Fruit fly (Drosophila melanogaster) whole organism, embryonic: ENCODE data around the gene CG43095.

Experiments
- Awh ChIP-seq: fragments of 200-800 bp; sonication (Bioruptor generic); IDR thresholded peaks from 2 replicates; pipeline ENCODE4, ENCODE4 v1.3.6; 2022; ENCODE audit warnings: missing biosample characterization, missing genetic modification characterization
- Bgb ChIP-seq: fragments of 200-800 bp; sonication (Bioruptor generic); IDR thresholded peaks from 2 replicates; pipeline ENCODE4 v1.3.6; 2022; ENCODE audit warnings: missing biosample characterization, missing genetic modification characterization; ENCODE audit not compliant: partially characterized antibody
- CG11398 ChIP-seq: fragments of 200-800 bp; sonication (Bioruptor generic); optimal IDR thresholded peaks from 2 replicates; lab custom pipeline; 2016; ENCODE audit warnings: missing biosample characterization, missing genetic modification characterization
- CG1233 ChIP-seq: fragments of 200-800 bp; sonication (Bioruptor generic); optimal IDR thresholded peaks from 4 replicates; lab custom pipeline; 2018; ENCODE audit warnings: missing biosample characterization, mild to moderate bottlenecking, missing genetic modification characterization
- CG13624 ChIP-seq: fragments of 200-800 bp; sonication (Bioruptor generic); optimal IDR thresholded peaks from 2 replicates; lab custom pipeline; 2016; ENCODE audit warnings: missing biosample characterization, missing genetic modification characterization
- CG14667 ChIP-seq: fragments of 200-800 bp; sonication (Bioruptor generic); IDR thresholded peaks from 2 replicates; pipeline ENCODE4 v1.3.6; 2022; ENCODE audit warnings: missing biosample characterization, missing genetic modification characterization
- CG15011 ChIP-seq: fragments of 200-800 bp; sonication (Bioruptor generic); optimal IDR thresholded peaks from 3 replicates; lab custom pipeline; 2018; ENCODE audit warnings: missing biosample characterization, mild to moderate bottlenecking, missing genetic modification characterization
- CG15073 ChIP-seq: fragments of 200-800 bp; sonication (Bioruptor generic); optimal IDR thresholded peaks from 2 replicates; lab custom pipeline; 2016; ENCODE audit warnings: missing biosample characterization, missing genetic modification characterization
- CG17568 ChIP-seq: fragments of 200-800 bp; sonication (Bioruptor generic); optimal IDR thresholded peaks from 2 replicates; lab custom pipeline; 2018; ENCODE audit warnings: missing biosample characterization, mild to moderate bottlenecking, missing genetic modification characterization, moderate library complexity
- CG2129 ChIP-seq: fragments of 200-800 bp; sonication (Bioruptor generic); IDR thresholded peaks from 2 replicates; pipeline ENCODE4 v1.3.6; 2022; ENCODE audit warnings: missing biosample characterization, missing genetic modification characterization; ENCODE audit not compliant: partially characterized antibody
- CG2678 ChIP-seq: fragments of 200-800 bp; sonication (Bioruptor generic); optimal IDR thresholded peaks from 3 replicates; lab custom pipeline; 2019; ENCODE audit warnings: missing biosample characterization, mild to moderate bottlenecking, missing genetic modification characterization, moderate library complexity
- CG3065 ChIP-seq: fragments of 200-800 bp; sonication (Bioruptor generic); optimal IDR thresholded peaks from 2 replicates; lab custom pipeline; 2016; ENCODE audit warnings: missing biosample characterization, missing genetic modification characterization
- CG4404 ChIP-seq: fragments of 200-800 bp; sonication (Bioruptor generic); IDR thresholded peaks from 2 replicates; pipeline ENCODE4 v1.3.6; 2022; ENCODE audit warnings: missing biosample characterization, missing genetic modification characterization
- CG4424 ChIP-seq: fragments of 200-800 bp; sonication (Bioruptor generic); optimal IDR thresholded peaks from 3 replicates; lab custom pipeline; 2016; ENCODE audit warnings: missing biosample characterization, missing genetic modification characterization
- CG4707 ChIP-seq: fragments of 200-800 bp; sonication (Bioruptor generic); optimal IDR thresholded peaks from 2 replicates; lab custom pipeline; 2018; ENCODE audit warnings: missing biosample characterization, mild to moderate bottlenecking, missing genetic modification characterization, moderate library complexity
- CG7839 ChIP-seq: fragments of 200-800 bp; sonication (Bioruptor generic); optimal IDR thresholded peaks from 3 replicates; lab custom pipeline; 2018; ENCODE audit warnings: missing biosample characterization, mild to moderate bottlenecking, missing genetic modification characterization, moderate library complexity
- D19B ChIP-seq: fragments of 200-800 bp; sonication (Bioruptor generic); optimal IDR thresholded peaks from 2 replicates; lab custom pipeline; 2017; ENCODE audit warnings: missing biosample characterization, mild to moderate bottlenecking, missing genetic modification characterization
- Dbx ChIP-seq: fragments of 200-800 bp; sonication (Bioruptor generic); IDR thresholded peaks from 3 replicates; pipeline ENCODE4 v1.3.6; 2022; ENCODE audit warnings: missing biosample characterization, missing genetic modification characterization
- Hsf ChIP-seq: fragments of 200-800 bp; sonication (Bioruptor generic); optimal IDR thresholded peaks from 3 replicates; lab custom pipeline; 2016; ENCODE audit warnings: missing biosample characterization, missing genetic modification characterization
- Jarid2 ChIP-seq: fragments of 200-800 bp; sonication (Bioruptor generic); optimal IDR thresholded peaks from 3 replicates; lab custom pipeline; 2017; ENCODE audit warnings: mild to moderate bottlenecking, missing biosample characterization, missing genetic modification reagents, missing genetic modification characterization
- MESR4 ChIP-seq: fragments of 200-800 bp; sonication (Bioruptor generic); optimal IDR thresholded peaks from 2 replicates; lab custom pipeline; 2018; ENCODE audit warnings: missing biosample characterization, mild to moderate bottlenecking, missing genetic modification characterization, moderate library complexity
- Mrtf ChIP-seq: fragments of 200-800 bp; sonication (Bioruptor generic); IDR thresholded peaks from 3 replicates; pipeline ENCODE4 v1.3.6; 2022; ENCODE audit warnings: missing biosample characterization, missing genetic modification characterization
- Nf-YA ChIP-seq: fragments of 200-800 bp; sonication (Bioruptor generic); IDR thresholded peaks from 2 replicates; pipeline ENCODE4 v1.3.6; 2022; ENCODE audit warnings: missing biosample characterization, missing genetic modification characterization
- Rx ChIP-seq: fragments of 200-800 bp; sonication (Bioruptor generic); IDR thresholded peaks from 2 replicates; pipeline ENCODE4 v1.3.6; 2022; ENCODE audit warnings: missing biosample characterization, missing genetic modification characterization
- Trl ChIP-seq, 3 experiments: fragments of >200 bp in 2 of 3; fragments of 200-800 bp in 1 of 3; sonication (Bioruptor generic) in 1 of 3; optimal IDR thresholded peaks; 2 replicates in 1 of 3; 3 replicates in 2 of 3; lab custom pipeline; 2016 to 2017; ENCODE audit warnings: missing biosample characterization in 1 of 3, missing genetic modification characterization in 1 of 3
- abd-A ChIP-seq: fragments of 200-800 bp; sonication (Bioruptor generic); optimal IDR thresholded peaks from 3 replicates; lab custom pipeline; 2019; ENCODE audit warnings: missing biosample characterization, mild to moderate bottlenecking, missing genetic modification characterization, moderate library complexity
- aop ChIP-seq: fragments of 200-800 bp; sonication (Bioruptor generic); IDR thresholded peaks from 2 replicates; pipeline ENCODE4 v1.3.6; 2022; ENCODE audit warnings: missing biosample characterization, missing genetic modification characterization
- ara ChIP-seq: fragments of 200-800 bp; sonication (Bioruptor generic); IDR thresholded peaks from 2 replicates; pipeline ENCODE4 v1.3.6; 2022; ENCODE audit warnings: missing biosample characterization, missing genetic modification characterization
- bbx ChIP-seq: fragments of 200-800 bp; sonication (Bioruptor generic); IDR thresholded peaks from 2 replicates; pipeline ENCODE4 v1.3.6; 2022; ENCODE audit warnings: missing biosample characterization, missing genetic modification characterization; ENCODE audit not compliant: partially characterized antibody
- chif ChIP-seq, 2 experiments: fragments of 200-800 bp; sonication (Bioruptor generic); optimal IDR thresholded peaks; 3 replicates each; lab custom pipeline; 2016; ENCODE audit warnings: missing biosample characterization in 2 of 2, missing genetic modification characterization in 2 of 2
- dmrt99B ChIP-seq: fragments of 200-800 bp; sonication (Bioruptor generic); optimal IDR thresholded peaks from 2 replicates; lab custom pipeline; 2018; ENCODE audit warnings: missing biosample characterization, mild to moderate bottlenecking, missing genetic modification characterization, moderate library complexity
- dpn ChIP-seq, 2 experiments: fragments of 200-800 bp; sonication (Bioruptor generic); optimal IDR thresholded peaks; 3 replicates each; lab custom pipeline; 2016; ENCODE audit warnings: missing biosample characterization in 2 of 2, missing genetic modification characterization in 2 of 2
- gcm2 ChIP-seq: fragments of 200-800 bp; sonication (Bioruptor generic); optimal IDR thresholded peaks from 2 replicates; lab custom pipeline; 2016; ENCODE audit warnings: missing biosample characterization, missing genetic modification characterization
- grau ChIP-seq: fragments of 200-800 bp; optimal IDR thresholded peaks from 3 replicates; lab custom pipeline; 2019; ENCODE audit warnings: missing biosample characterization, mild to moderate bottlenecking, missing genetic modification characterization, moderate library complexity
- her ChIP-seq: fragments of 200-800 bp; sonication (Bioruptor generic); optimal IDR thresholded peaks from 2 replicates; lab custom pipeline; 2016; ENCODE audit warnings: missing biosample characterization, missing genetic modification characterization
- ind ChIP-seq: fragments of 200-800 bp; sonication (Bioruptor generic); optimal IDR thresholded peaks from 3 replicates; lab custom pipeline; 2016; ENCODE audit warnings: missing biosample characterization, missing genetic modification characterization
- inv ChIP-seq: fragments of 200-800 bp; sonication (Bioruptor generic); IDR thresholded peaks from 2 replicates; pipeline ENCODE4 v1.3.6; 2022; ENCODE audit warnings: missing biosample characterization, missing genetic modification characterization; ENCODE audit not compliant: partially characterized antibody
- kni ChIP-seq: fragments of 200-800 bp; sonication (Bioruptor generic); optimal IDR thresholded peaks from 3 replicates; lab custom pipeline; 2017; ENCODE audit warnings: mild to moderate bottlenecking, missing biosample characterization, missing genetic modification reagents, missing genetic modification characterization
- psq ChIP-seq: fragments of 200-800 bp; sonication (Bioruptor generic); optimal IDR thresholded peaks from 2 replicates; lab custom pipeline; 2017; ENCODE audit warnings: missing biosample characterization, missing genetic modification characterization
- ro ChIP-seq: fragments of 200-800 bp; sonication (Bioruptor generic); IDR thresholded peaks from 2 replicates; pipeline ENCODE4 v1.3.6; 2022; ENCODE audit warnings: missing biosample characterization, missing genetic modification characterization
- salm ChIP-seq: fragments of 200-800 bp; sonication (Bioruptor generic); optimal IDR thresholded peaks from 2 replicates; lab custom pipeline; 2018; ENCODE audit warnings: missing biosample characterization, mild to moderate bottlenecking, missing genetic modification characterization
- scrt ChIP-seq: fragments of 200-800 bp; sonication (Bioruptor generic); optimal IDR thresholded peaks from 2 replicates; lab custom pipeline; 2018; ENCODE audit warnings: missing biosample characterization, mild to moderate bottlenecking, missing genetic modification characterization, moderate library complexity
- seq ChIP-seq: fragments of 200-800 bp; sonication (Bioruptor generic); IDR thresholded peaks from 2 replicates; pipeline ENCODE4 v1.3.6; 2022; ENCODE audit warnings: missing biosample characterization, missing genetic modification characterization
- slou ChIP-seq: fragments of 200-800 bp; sonication (Bioruptor generic); optimal IDR thresholded peaks from 3 replicates; lab custom pipeline; 2016; ENCODE audit warnings: missing biosample characterization, missing genetic modification characterization
- stc ChIP-seq: fragments of 200-800 bp; sonication (Bioruptor generic); IDR thresholded peaks from 2 replicates; pipeline ENCODE4 v1.3.6; 2022; ENCODE audit warnings: missing biosample characterization, missing genetic modification characterization
- tio ChIP-seq: fragments of 200-800 bp; sonication (Bioruptor generic); optimal IDR thresholded peaks from 2 replicates; lab custom pipeline; 2017; ENCODE audit warnings: missing biosample characterization, missing genetic modification characterization, inconsistent platforms
- tna ChIP-seq: fragments of 200-800 bp; sonication (Bioruptor generic); IDR thresholded peaks from 2 replicates; pipeline ENCODE4 v1.3.6; 2022; ENCODE audit warnings: missing biosample characterization, missing genetic modification characterization; ENCODE audit not compliant: partially characterized antibody
- tup ChIP-seq: fragments of 200-800 bp; sonication (Bioruptor generic); optimal IDR thresholded peaks from 2 replicates; lab custom pipeline; 2016; ENCODE audit warnings: missing biosample characterization, mild to moderate bottlenecking, missing genetic modification characterization, moderate library complexity
- tx ChIP-seq: fragments of 200-800 bp; sonication (Bioruptor generic); optimal IDR thresholded peaks from 2 replicates; lab custom pipeline; 2016; ENCODE audit warnings: missing biosample characterization, missing genetic modification characterization
- unc-4 ChIP-seq: fragments of 200-800 bp; sonication (Bioruptor generic); IDR thresholded peaks from 2 replicates; pipeline ENCODE4 v1.3.6; 2022; ENCODE audit warnings: missing biosample characterization, missing genetic modification characterization; ENCODE audit not compliant: partially characterized antibody
- zen2 ChIP-seq: fragments of 200-800 bp; sonication (Bioruptor generic); IDR thresholded peaks from 3 replicates; pipeline ENCODE4 v1.3.6; 2022; ENCODE audit warnings: missing biosample characterization, missing genetic modification characterization; ENCODE audit not compliant: partially characterized antibody

The CG43095 gene

DNA sequence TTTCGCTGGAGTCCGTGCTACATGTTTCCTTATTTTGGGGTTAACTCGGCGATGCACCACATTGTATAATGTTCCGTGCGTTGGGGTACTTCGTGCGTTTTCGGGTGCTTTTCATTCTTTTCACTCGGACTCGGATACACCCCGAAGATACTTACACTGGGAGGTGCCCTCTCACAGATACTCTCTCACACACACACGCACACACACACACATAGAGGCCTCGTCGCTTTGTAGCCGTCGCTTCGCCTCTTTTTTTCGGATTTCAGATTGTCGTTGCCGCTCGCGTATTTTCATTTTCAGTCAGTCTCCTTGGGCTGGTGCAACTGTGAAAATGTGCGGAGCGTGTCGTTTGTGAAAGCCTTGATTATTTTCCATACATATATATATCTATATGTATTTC lies 9.8 kb upstream of the CG43095 start (continued):
- TF ChIP-seq kni (GFP tag; lab: Kevin White, UChicago) (no peak), CG13624 (GFP tag; lab: Kevin White, UChicago) (no peak), dmrt99B (tag; lab: Kevin White, UChicago) (no peak), unc-4 (GFP tag; lab: Robert Waterston, UW) (no peak), chif (GFP tag; optimal IDR thresholded peaks at IDR 0.05; lab: Kevin White, UChicago) (no peak), CG3065 (no peak), ind (GFP tag; lab: Kevin White, UChicago) (no peak), salm (tag; lab: Kevin White, UChicago) (no peak), aop (GFP tag; lab: Robert Waterston, UW) (no peak), abd-A (tag; lab: Kevin White, UChicago) (no peak), MESR4 (no peak), stc (GFP tag; lab: Robert Waterston, UW) (no peak), Awh (no peak), CG11398 (GFP tag; lab: Kevin White, UChicago) (no peak), CG4424 (no peak), seq (no peak), CG14667 (no peak), tna (no peak), CG4404 (GFP tag; lab: Robert Waterston, UW) (no peak), scrt (GFP tag; lab: Kevin White, UChicago) (no peak), slou (no peak), tio (GFP tag; lab: Kevin White, UChicago) (no peak), gcm2 (no peak), Jarid2 (GFP tag; lab: Kevin White, UChicago) (peak; percentile 56), CG4707 (GFP tag; lab: Kevin White, UChicago) (no peak), CG17568 (GFP tag; lab: Kevin White, UChicago) (no peak), psq (no peak), Rx (GFP tag; lab: Robert Waterston, UW) (no peak), tx (no peak), Hsf (no peak), Dbx (GFP tag; lab: Robert Waterston, UW) (peak; percentile 36; the same call in 2 of the 3 replicates), bbx (no peak), CG2129 (GFP tag; lab: Robert Waterston, UW) (no peak), ara (no peak), Nf-YA (GFP tag; lab: Robert Waterston, UW) (no peak), Mrtf (no peak; the same call in 2 of the 3 replicates), Trl (optimal IDR thresholded peaks at IDR 0.05; lab: Kevin White, UChicago) (peak; percentile 52 to 71), Trl (GFP tag; optimal IDR thresholded peaks at IDR 0.05; lab: Kevin White, UChicago) (no peak), Bgb (GFP tag; lab: Robert Waterston, UW) (no peak; the same call in 1 of the 2 replicates), inv (no peak), tup (no peak), grau (tag; lab: Kevin White, UChicago) (no peak), CG2678 (tag; lab: Kevin White, UChicago) (no peak), ro (GFP tag; lab: Robert Waterston, UW) (no peak), dpn (GFP tag; optimal IDR thresholded peaks at IDR 0.05; lab: Kevin White, UChicago) (no peak), CG15073 (GFP tag; lab: Kevin White, UChicago) (no peak), zen2 (GFP tag; lab: Robert Waterston, UW) (0 out of 3 replicates have a peak, but pooled peaks have one; percentile 37), CG7839 (tag; lab: Kevin White, UChicago) (no peak), CG15011 (GFP tag; lab: Kevin White, UChicago) (no peak), D19B (GFP tag; lab: Kevin White, UChicago) (no peak), her (GFP tag; lab: Kevin White, UChicago) (no peak), CG1233 (GFP tag; lab: Kevin White, UChicago) (no peak)
